Fruit fly (Drosophila melanogaster) whole organism, wandering third instar larva: ENCODE measurements around the gene CG32457.

Experiments
- CG32264 ChIP-seq: fragments of 200-800 bp; sonication (Bioruptor generic); optimal IDR thresholded peaks from 2 replicates; lab custom pipeline; 2016; ENCODE audit warnings: missing biosample characterization, missing genetic modification characterization
- CrebA ChIP-seq: fragments of 200-800 bp; sonication (Bioruptor generic); optimal IDR thresholded peaks from 2 replicates; lab custom pipeline; 2016; ENCODE audit warnings: missing biosample characterization, mild to moderate bottlenecking, missing genetic modification characterization, borderline replicate concordance
- Hnf4 ChIP-seq: fragments of 200-800 bp; sonication (Bioruptor generic); optimal IDR thresholded peaks from 2 replicates; lab custom pipeline; 2016; ENCODE audit warnings: missing biosample characterization, mild to moderate bottlenecking, missing genetic modification characterization
- Hr78 ChIP-seq: fragments of >200 bp; optimal IDR thresholded peaks from 2 replicates; lab custom pipeline; 2017; ENCODE audit warnings: missing biosample characterization, missing genetic modification characterization
- Hr83 ChIP-seq: fragments of 200-300 bp; sonication (Bioruptor generic); optimal IDR thresholded peaks from 2 replicates; lab custom pipeline; 2016; ENCODE audit warnings: missing biosample characterization, mild to moderate bottlenecking, missing genetic modification characterization, moderate library complexity; ENCODE audit not compliant: poor library complexity, severe bottlenecking
- Jra ChIP-seq: sonication (Bioruptor generic); optimal IDR thresholded peaks from 2 replicates; lab custom pipeline; 2016; ENCODE audit warnings: missing biosample characterization, missing genetic modification characterization
- Myc ChIP-seq: fragments of >200 bp; optimal IDR thresholded peaks from 2 replicates; lab custom pipeline; 2017
- Sp1 ChIP-seq: fragments of 200-800 bp; sonication (Bioruptor generic); optimal IDR thresholded peaks from 3 replicates; lab custom pipeline; 2019; ENCODE audit warnings: missing biosample characterization, mild to moderate bottlenecking, missing genetic modification characterization, moderate library complexity
- lola ChIP-seq: fragments of >200 bp; optimal IDR thresholded peaks from 2 replicates; lab custom pipeline; 2017; ENCODE audit warnings: missing biosample characterization, missing genetic modification characterization
- pan ChIP-seq: fragments of >200 bp; optimal IDR thresholded peaks from 2 replicates; lab custom pipeline; 2017
- usp ChIP-seq: fragments of >200 bp; optimal IDR thresholded peaks from 2 replicates; lab custom pipeline; 2017; ENCODE audit warnings: missing biosample characterization, missing genetic modification characterization

- TF ChIP-seq usp (no peak), CrebA (GFP tag; lab: Kevin White, UChicago) (no peak), Hr78 (GFP tag; lab: Kevin White, UChicago) (no peak), lola (GFP tag; lab: Kevin White, UChicago) (no peak), Hnf4 (no peak), pan (lab: Kevin White, UChicago) (no peak), Myc (no peak), CG32264 (GFP tag; lab: Kevin White, UChicago) (no peak), Hr83 (GFP tag; lab: Kevin White, UChicago) (no peak), Jra (no peak), Sp1 (GFP tag; lab: Kevin White, UChicago) (no peak)
Observed at dm6 chr3L:22947993-22948954, 39.2 kb upstream of the CG32457 start.
